Worm (Caenorhabditis elegans): ENCODE measurements around the gene sra-39.

DNA sequence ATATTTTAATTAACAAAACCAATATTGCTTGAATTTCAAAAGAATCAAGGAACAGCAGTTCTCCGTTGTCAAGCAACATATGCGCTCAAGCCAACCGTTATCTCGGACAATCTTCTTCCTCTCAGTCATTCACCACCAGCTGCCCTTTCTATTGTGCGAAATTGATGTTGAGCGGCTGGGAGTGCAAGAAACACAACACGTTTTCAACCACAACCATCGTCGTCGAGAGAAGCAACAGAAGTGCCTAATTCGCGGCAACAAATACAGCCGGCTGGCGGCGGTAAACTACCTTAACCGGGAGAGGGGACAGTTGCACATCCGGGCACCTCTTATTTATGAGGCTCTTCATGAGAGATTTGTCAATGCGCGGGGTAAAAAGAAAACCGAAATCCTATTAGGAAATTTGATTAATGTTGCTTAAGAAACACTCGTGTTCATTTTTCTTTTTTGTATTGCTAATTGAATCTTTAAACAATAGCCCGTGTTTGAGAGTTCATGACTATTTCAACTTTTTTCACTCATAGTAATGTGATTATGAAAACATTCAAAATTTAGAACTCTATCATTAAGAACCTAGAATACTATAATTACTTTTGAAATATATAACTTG is 21.4 kb downstream of the sra-39 start:
- TF ChIP-seq ztf-29 (GFP tag; IDR thresholded peaks at IDR 0.05) (no peak), med-1 (GFP tag; optimal IDR thresholded peaks at IDR 0.05; ENCODE audit: insufficient read depth) (no peak), flt-1 (GFP tag; IDR thresholded peaks at IDR 0.05) (no peak)
